Worm (Caenorhabditis elegans): ENCODE measurements around the gene Y94H6A.7.
A peak's percentile ranks its signal among the peaks of the same experiment; 100 is the strongest.
"Not testable (repeated sequence)": the region's sequence is repeated elsewhere in the genome, so short reads cannot be mapped to it uniquely, and the experiment has no call there.

Y94H6A.7 gene

DNA sequence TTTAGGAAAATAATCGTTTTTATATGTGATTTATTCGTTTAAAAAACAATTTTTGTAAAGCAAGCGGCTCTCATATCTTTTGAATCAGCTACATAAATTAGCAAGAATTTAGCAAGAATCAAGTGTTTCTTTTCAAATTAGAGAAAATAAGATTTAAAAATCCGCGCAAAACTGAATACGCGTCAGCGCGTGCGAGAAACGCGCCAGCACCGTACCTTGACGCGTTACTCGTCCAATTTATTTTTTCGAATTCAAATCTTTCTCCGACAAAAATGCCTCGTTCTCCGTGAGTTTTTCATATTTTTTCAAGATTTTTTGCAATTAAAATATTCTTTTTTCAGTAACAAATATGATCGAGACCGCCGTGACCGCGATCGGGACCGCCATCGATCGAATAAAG is 40.1 kb downstream of the Y94H6A.7 start, which contains the start of gene Y94H6A.3 (continued):
- TF ChIP-seq ceh-32 (tag; optimal IDR thresholded peaks at IDR 0.05; ENCODE audit: poor library complexity) (no peak), rbr-2 (tag; optimal IDR thresholded peaks at IDR 0.05) (peak; percentile 79), dmd-8 (GFP tag; IDR thresholded peaks at IDR 0.05) (no peak), sdz-12 (GFP tag; optimal IDR thresholded peaks at IDR 0.05) (no peak), F44E2.7 (GFP tag; IDR thresholded peaks at IDR 0.05) (no peak), unc-62 (GFP tag; optimal IDR thresholded peaks at IDR 0.05 in 1 of 2) (peak in 1 of 2 experiments; percentile 79), unc-62 (tag; optimal IDR thresholded peaks at IDR 0.05) (no peak), zfp-3 (GFP tag; conservative IDR thresholded peaks at IDR 0.05) (peak; percentile 78; the same call in 1 of the 2 replicates), madf-5 (GFP tag; IDR thresholded peaks at IDR 0.05) (no peak), nhr-111 (GFP tag; optimal IDR thresholded peaks at IDR 0.05) (no peak), mdl-1 (tag; optimal IDR thresholded peaks at IDR 0.05) (no peak), nhr-76 (tag; optimal IDR thresholded peaks at IDR 0.05) (no peak), Y5F2A.4 (GFP tag; optimal IDR thresholded peaks at IDR 0.05) (no peak), ztf-11 (tag; optimal IDR thresholded peaks at IDR 0.05) (no peak), aly-2 (tag; optimal IDR thresholded peaks at IDR 0.05) (no peak), ctbp-1 (GFP tag; IDR thresholded peaks at IDR 0.05) (no peak), mxl-3 (GFP tag; optimal IDR thresholded peaks at IDR 0.05) (no peak), F49E8.2 (tag; optimal IDR thresholded peaks at IDR 0.05; ENCODE audit: borderline replicate concordance) (peak; percentile 44), arid-1 (GFP tag; conservative IDR thresholded peaks at IDR 0.05) (0 out of 2 replicates have a peak, but pooled peaks have one; percentile 33), nhr-10 (tag; optimal IDR thresholded peaks at IDR 0.05) (no peak), hif-1 (tag; optimal IDR thresholded peaks at IDR 0.05) (peak in 1 of 2 experiments; percentile 66), ceh-62 (tag; optimal IDR thresholded peaks at IDR 0.05) (no peak), cey-2 (tag; optimal IDR thresholded peaks at IDR 0.05; ENCODE audit: borderline replicate concordance, insufficient read depth) (no peak), ceh-82 (tag; optimal IDR thresholded peaks at IDR 0.05) (no peak), aha-1 (tag) (peak; percentile 92), hlh-30 (tag; optimal IDR thresholded peaks at IDR 0.05; ENCODE audit: insufficient read depth) (peak; percentile 74), zip-2 (tag; optimal IDR thresholded peaks at IDR 0.05) (peak; percentile 46), ceh-44 (GFP tag; IDR thresholded peaks at IDR 0.05) (no peak), T20F7.1 (GFP tag; optimal IDR thresholded peaks at IDR 0.05) (peak; percentile 84), madf-9 (GFP tag; conservative IDR thresholded peaks at IDR 0.05) (0 out of 2 replicates have a peak, but pooled peaks have one; percentile 20), Y48G9A.11 (GFP tag; IDR thresholded peaks at IDR 0.05) (peak; percentile 95), nhr-237 (tag; optimal IDR thresholded peaks at IDR 0.05) (no peak), lin-1 (GFP tag; IDR thresholded peaks at IDR 0.05) (no peak), lin-38 (GFP tag; IDR thresholded peaks at IDR 0.05) (peak; percentile 91), nhr-25 (tag; optimal IDR thresholded peaks at IDR 0.05; ENCODE audit: borderline replicate concordance, insufficient read depth) (no peak), gei-8 (GFP tag; optimal IDR thresholded peaks at IDR 0.05) (no peak)

DNA sequence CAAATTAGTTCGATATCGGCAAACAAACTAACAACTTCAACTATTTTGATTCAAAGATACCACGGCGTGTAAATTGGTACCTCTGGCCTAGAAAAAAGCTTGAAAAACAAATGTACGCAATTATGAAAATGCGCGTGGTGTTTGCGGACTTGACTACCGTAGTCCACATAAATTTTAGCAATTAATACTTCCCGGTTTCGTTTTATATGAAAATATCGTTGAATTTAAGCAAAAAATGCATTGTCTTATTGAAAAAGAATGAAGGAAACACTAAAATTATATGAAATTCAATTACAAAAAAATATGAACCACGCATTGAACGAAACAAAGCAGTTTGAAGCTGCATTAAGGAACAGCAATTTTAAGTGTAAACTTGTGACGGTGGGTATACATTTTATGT is 41.5 kb downstream of the Y94H6A.7 start, which contains the start of gene gpx-4:
Gene gpx-4, minus strand, starts transcription at position 101 of the 400 bp plus-strand sequence.
- TF ChIP-seq pha-4 (GFP tag; IDR thresholded peaks at IDR 0.05); pha-4 (tag; optimal IDR thresholded peaks at IDR 0.05); ceh-62 (tag; optimal IDR thresholded peaks at IDR 0.05); nhr-76 (tag; optimal IDR thresholded peaks at IDR 0.05): not testable (repeated sequence)

- TF ChIP-seq lin-38 (GFP tag; IDR thresholded peaks at IDR 0.05) (peak; percentile 44), Y48G9A.11 (GFP tag; IDR thresholded peaks at IDR 0.05) (peak; percentile 93)
These were observed 45.0 kb downstream of the Y94H6A.7 start for ce11 chrIV:2671361-2671760.

Measured in whole organism, L4 larva.